Worm (Caenorhabditis elegans): ENCODE measurements around the gene K07B1.4.
A peak's percentile ranks its signal among the peaks of the same experiment; 100 is the strongest.
"Not testable (repeated sequence)": the region's sequence is repeated elsewhere in the genome, so short reads cannot be mapped to it uniquely, and the experiment has no call there.

K07B1.4 gene

ce11 chrV:9340318-9340717, 11.5 kb downstream of the K07B1.4 start (continued):
- TF ChIP-seq daf-16 (GFP tag; optimal IDR thresholded peaks at IDR 0.05) = peak in 1 of 2 experiments; percentile 74
- no peak for TF ChIP-seq daf-16 (tag; optimal IDR thresholded peaks at IDR 0.05)
- TF ChIP-seq snpc-4 (tag; optimal IDR thresholded peaks at IDR 0.05) = no peak

ce11 chrV:9341814-9342213, 13.0 kb downstream of the K07B1.4 start:
- TF ChIP-seq madf-5 (GFP tag; IDR thresholded peaks at IDR 0.05) (0 out of 4 replicates have a peak, but pooled peaks of 1 of the 2 experiments have one; percentile 18), lin-29 (GFP tag; IDR thresholded peaks at IDR 0.05) (peak; percentile 88), lim-7 (GFP tag; IDR thresholded peaks at IDR 0.05) (peak; percentile 77), dmd-8 (GFP tag; IDR thresholded peaks at IDR 0.05) (peak; percentile 72; the same call in 1 of the 2 replicates), zip-11 (GFP tag; IDR thresholded peaks at IDR 0.05) (peak; percentile 74; the same call in 1 of the 2 replicates), dmd-9 (GFP tag; IDR thresholded peaks at IDR 0.05) (0 out of 2 replicates have a peak, but pooled peaks have one; percentile 50), daf-19 (GFP tag; conservative IDR thresholded peaks at IDR 0.05) (peak; percentile 67; the same call in 1 of the 2 replicates), tra-1 (GFP tag; IDR thresholded peaks at IDR 0.05) (peak; percentile 92), zfp-3 (GFP tag; conservative IDR thresholded peaks at IDR 0.05) (peak; percentile 98), arid-1 (GFP tag; conservative IDR thresholded peaks at IDR 0.05) (peak; percentile 80), Y105C5A.15 (GFP tag; IDR thresholded peaks at IDR 0.05) (peak; percentile 94), T26A8.4 (GFP tag; IDR thresholded peaks at IDR 0.05) (peak; percentile 94), Y75B8A.6 (GFP tag; IDR thresholded peaks at IDR 0.05) (peak; percentile 86; the same call in 1 of the 2 replicates), mdt-29 (GFP tag; IDR thresholded peaks at IDR 0.05) (peak; percentile 58), ceh-20 (GFP tag; IDR thresholded peaks at IDR 0.05) (peak; percentile 87), dmd-6 (GFP tag; IDR thresholded peaks at IDR 0.05) (peak; percentile 55), lin-1 (GFP tag; IDR thresholded peaks at IDR 0.05) (peak; percentile 90), egl-43 (GFP tag; IDR thresholded peaks at IDR 0.05) (peak; percentile 83), F44E2.7 (GFP tag; IDR thresholded peaks at IDR 0.05) (peak; percentile 85; the same call in 1 of the 2 replicates), lin-38 (GFP tag; IDR thresholded peaks at IDR 0.05) (peak; percentile 81), ctbp-1 (GFP tag; IDR thresholded peaks at IDR 0.05) (peak; percentile 75), nhr-42 (GFP tag; IDR thresholded peaks at IDR 0.05) (peak; percentile 70), hmg-1.1 (GFP tag; IDR thresholded peaks at IDR 0.05) (peak; percentile 66), pha-4 (GFP tag; IDR thresholded peaks at IDR 0.05) (peak; percentile 87; the same call in 1 of the 2 replicates), saeg-2 (GFP tag; IDR thresholded peaks at IDR 0.05) (peak; percentile 90), madf-9 (GFP tag; conservative IDR thresholded peaks at IDR 0.05) (peak; percentile 74), snpc-1.2 (GFP tag; IDR thresholded peaks at IDR 0.05) (peak; percentile 76), F26F4.8 (GFP tag; conservative IDR thresholded peaks at IDR 0.05) (0 out of 2 replicates have a peak, but pooled peaks have one; percentile 40), D1046.2 (GFP tag; IDR thresholded peaks at IDR 0.05) (peak; percentile 83), php-3 (GFP tag; IDR thresholded peaks at IDR 0.05) (peak; percentile 85), Y48G9A.11 (GFP tag; IDR thresholded peaks at IDR 0.05) (peak; percentile 75), vab-7 (GFP tag; IDR thresholded peaks at IDR 0.05) (peak; percentile 56)
- TF ChIP-seq pha-4 (tag; optimal IDR thresholded peaks at IDR 0.05) = not testable (repeated sequence)

ce11 chrV:9342282-9342681, 13.5 kb downstream of the K07B1.4 start:
- TF ChIP-seq lin-38 (GFP tag; IDR thresholded peaks at IDR 0.05) (peak; percentile 78), pha-4 (GFP tag; IDR thresholded peaks at IDR 0.05) (peak; percentile 95), dmd-9 (GFP tag; IDR thresholded peaks at IDR 0.05) (peak; percentile 71; the same call in 1 of the 2 replicates), egl-43 (GFP tag; IDR thresholded peaks at IDR 0.05) (peak; percentile 89), dmd-8 (GFP tag; IDR thresholded peaks at IDR 0.05) (0 out of 2 replicates have a peak, but pooled peaks have one; percentile 56), arid-1 (GFP tag; conservative IDR thresholded peaks at IDR 0.05) (peak; percentile 76), Y105C5A.15 (GFP tag; IDR thresholded peaks at IDR 0.05) (peak; percentile 76; the same call in 1 of the 2 replicates), madf-9 (GFP tag; conservative IDR thresholded peaks at IDR 0.05) (peak; percentile 59; the same call in 1 of the 2 replicates), mxl-2 (GFP tag; conservative IDR thresholded peaks at IDR 0.05) (peak; percentile 68), ZK337.2 (GFP tag; IDR thresholded peaks at IDR 0.05) (0 out of 2 replicates have a peak, but pooled peaks have one; percentile 61), hmg-1.1 (GFP tag; IDR thresholded peaks at IDR 0.05) (peak; percentile 80), zfp-3 (GFP tag; conservative IDR thresholded peaks at IDR 0.05) (peak; percentile 97), Y75B8A.6 (GFP tag; IDR thresholded peaks at IDR 0.05) (peak; percentile 94), nhr-41 (GFP tag; IDR thresholded peaks at IDR 0.05) (0 out of 2 replicates have a peak, but pooled peaks have one; percentile 42), tra-1 (GFP tag; IDR thresholded peaks at IDR 0.05) (peak; percentile 81; the same call in 1 of the 2 replicates), lin-1 (GFP tag; IDR thresholded peaks at IDR 0.05) (peak; percentile 53; the same call in 1 of the 2 replicates), ceh-20 (GFP tag; IDR thresholded peaks at IDR 0.05) (peak; percentile 83), vab-7 (GFP tag; IDR thresholded peaks at IDR 0.05) (peak; percentile 42; the same call in 1 of the 2 replicates), lim-7 (GFP tag; IDR thresholded peaks at IDR 0.05) (peak; percentile 63; the same call in 1 of the 2 replicates), php-3 (GFP tag; IDR thresholded peaks at IDR 0.05) (peak; percentile 86), nhr-42 (GFP tag; IDR thresholded peaks at IDR 0.05) (peak; percentile 90), zip-11 (GFP tag; IDR thresholded peaks at IDR 0.05) (peak; percentile 80; the same call in 1 of the 2 replicates), madf-5 (GFP tag; IDR thresholded peaks at IDR 0.05) (peak; percentile 64 to 83; a peak in 3 of 4 replicates), F44E2.7 (GFP tag; IDR thresholded peaks at IDR 0.05) (0 out of 2 replicates have a peak, but pooled peaks have one; percentile 49), T26A8.4 (GFP tag; IDR thresholded peaks at IDR 0.05) (peak; percentile 79), lin-29 (GFP tag; IDR thresholded peaks at IDR 0.05) (peak; percentile 76), mdt-29 (GFP tag; IDR thresholded peaks at IDR 0.05) (peak; percentile 85), ctbp-1 (GFP tag; IDR thresholded peaks at IDR 0.05) (peak; percentile 82), saeg-2 (GFP tag; IDR thresholded peaks at IDR 0.05) (peak; percentile 81), dmd-6 (GFP tag; IDR thresholded peaks at IDR 0.05) (peak; percentile 66), Y48G9A.11 (GFP tag; IDR thresholded peaks at IDR 0.05) (peak; percentile 83), D1046.2 (GFP tag; IDR thresholded peaks at IDR 0.05) (peak; percentile 88), snpc-1.2 (GFP tag; IDR thresholded peaks at IDR 0.05) (peak; percentile 76)
- not testable (repeated sequence) for TF ChIP-seq pha-4 (tag; optimal IDR thresholded peaks at IDR 0.05)
